Fruit fly (Drosophila melanogaster) whole organism, embryonic: ENCODE results near the gene CG7381.

ENCODE experiments used
- ATbp ChIP-seq: fragments of 200-800 bp; sonication (Bioruptor generic); optimal IDR thresholded peaks from 2 replicates; lab custom pipeline; 2017; ENCODE audit warnings: missing biosample characterization, mild to moderate bottlenecking, missing genetic modification characterization, missing genetic modification reagents
- Atf6 ChIP-seq: fragments of 200-800 bp; sonication (Bioruptor generic); IDR thresholded peaks from 2 replicates; pipeline ENCODE4 v1.3.6; 2022; ENCODE audit warnings: missing biosample characterization, missing genetic modification characterization
- CG10147 ChIP-seq: fragments of 200-800 bp; sonication (Bioruptor generic); optimal IDR thresholded peaks from 2 replicates; lab custom pipeline; 2019; ENCODE audit warnings: missing biosample characterization, mild to moderate bottlenecking, missing genetic modification characterization, moderate library complexity
- CG11696 ChIP-seq: fragments of 200-800 bp; sonication (Bioruptor generic); IDR thresholded peaks from 2 replicates; pipeline ENCODE4 v1.3.6; 2022; ENCODE audit warnings: missing biosample characterization, missing genetic modification characterization
- CG12219 ChIP-seq: fragments of 200-800 bp; sonication (Bioruptor generic); optimal IDR thresholded peaks from 3 replicates; lab custom pipeline; 2018; ENCODE audit warnings: missing biosample characterization, mild to moderate bottlenecking, missing genetic modification characterization
- CG12236 ChIP-seq: fragments of 200-800 bp; sonication (Bioruptor generic); optimal IDR thresholded peaks from 2 replicates; lab custom pipeline; 2016; ENCODE audit warnings: missing biosample characterization, missing genetic modification characterization
- CG13123 ChIP-seq: fragments of 200-800 bp; sonication (Bioruptor generic); optimal IDR thresholded peaks from 2 replicates; lab custom pipeline; 2016; ENCODE audit warnings: missing biosample characterization, missing genetic modification characterization
- CG14860 ChIP-seq: fragments of 200-800 bp; sonication (Bioruptor generic); IDR thresholded peaks from 3 replicates; pipeline ENCODE4 v1.3.6; 2022; ENCODE audit warnings: missing biosample characterization, missing genetic modification characterization; ENCODE audit not compliant: partially characterized antibody
- CG15269 ChIP-seq: fragments of 200-800 bp; sonication (Bioruptor generic); optimal IDR thresholded peaks from 2 replicates; lab custom pipeline; 2018; ENCODE audit warnings: missing biosample characterization, mild to moderate bottlenecking, missing genetic modification characterization, moderate library complexity
- CG15601 ChIP-seq: fragments of 200-800 bp; sonication (Bioruptor generic); optimal IDR thresholded peaks from 3 replicates; lab custom pipeline; 2019; ENCODE audit warnings: missing biosample characterization, mild to moderate bottlenecking, missing genetic modification characterization, moderate library complexity
- CG16863 ChIP-seq: fragments of 200-800 bp; sonication (Bioruptor generic); optimal IDR thresholded peaks from 3 replicates; lab custom pipeline; 2016; ENCODE audit warnings: missing biosample characterization, missing genetic modification characterization
- CG18011 ChIP-seq: fragments of 200-800 bp; sonication (Bioruptor generic); optimal IDR thresholded peaks from 2 replicates; lab custom pipeline; 2017; ENCODE audit warnings: missing biosample characterization, missing genetic modification characterization, mild to moderate bottlenecking, moderate library complexity, missing genotype
- CG18619 ChIP-seq: fragments of 200-800 bp; sonication (Bioruptor generic); optimal IDR thresholded peaks from 3 replicates; lab custom pipeline; 2017; ENCODE audit warnings: missing biosample characterization, mild to moderate bottlenecking, missing genetic modification characterization
- CG30403 ChIP-seq: fragments of 200-800 bp; sonication (Bioruptor generic); optimal IDR thresholded peaks from 3 replicates; lab custom pipeline; 2016; ENCODE audit warnings: missing biosample characterization, missing genetic modification characterization
- CG3065 ChIP-seq: fragments of 200-800 bp; sonication (Bioruptor generic); optimal IDR thresholded peaks from 2 replicates; lab custom pipeline; 2016; ENCODE audit warnings: missing biosample characterization, missing genetic modification characterization
- CG34376 ChIP-seq: fragments of 200-800 bp; sonication (Bioruptor generic); optimal IDR thresholded peaks from 2 replicates; lab custom pipeline; 2018; ENCODE audit warnings: missing biosample characterization, mild to moderate bottlenecking, missing genetic modification characterization
- CG3726 ChIP-seq: fragments of 200-800 bp; sonication (Bioruptor generic); IDR thresholded peaks from 3 replicates; pipeline ENCODE4, ENCODE4 v1.3.6; 2022; ENCODE audit warnings: missing biosample characterization, missing genetic modification characterization
- CG4617 ChIP-seq: fragments of 200-800 bp; sonication (Bioruptor generic); optimal IDR thresholded peaks from 3 replicates; lab custom pipeline; 2016; ENCODE audit warnings: missing biosample characterization, missing genetic modification characterization, borderline replicate concordance
- CG6175 ChIP-seq: fragments of 200-800 bp; sonication (Bioruptor generic); IDR thresholded peaks from 3 replicates; pipeline ENCODE4 v1.3.6; 2022; ENCODE audit warnings: missing biosample characterization, missing genetic modification characterization
- CG6272 ChIP-seq: fragments of 200-800 bp; sonication (Bioruptor generic); IDR thresholded peaks from 2 replicates; pipeline ENCODE4 v1.3.6; 2022; ENCODE audit warnings: missing biosample characterization, missing genetic modification characterization
- CG6689 ChIP-seq: fragments of 200-800 bp; sonication (Bioruptor generic); IDR thresholded peaks from 2 replicates; pipeline ENCODE4 v1.3.6; 2022; ENCODE audit warnings: missing biosample characterization, missing genetic modification characterization
- CG8290 ChIP-seq, 3 experiments: fragments of 200-800 bp; sonication (Bioruptor generic); optimal IDR thresholded peaks; 2 replicates each; lab custom pipeline; 2016 to 2019; ENCODE audit warnings: missing biosample characterization in 3 of 3, missing genetic modification characterization in 3 of 3, mild to moderate bottlenecking in 2 of 3, moderate library complexity in 1 of 3
- CG8388 ChIP-seq: fragments of 200-800 bp; sonication (Bioruptor generic); optimal IDR thresholded peaks from 2 replicates; lab custom pipeline; 2019; ENCODE audit warnings: missing biosample characterization, mild to moderate bottlenecking, missing genetic modification characterization, moderate library complexity
- CG8944 ChIP-seq: fragments of 200-800 bp; sonication (Bioruptor generic); optimal IDR thresholded peaks from 3 replicates; lab custom pipeline; 2016; ENCODE audit warnings: missing biosample characterization, missing genetic modification characterization
- CG9932 ChIP-seq: fragments of 200-800 bp; sonication (Bioruptor generic); IDR thresholded peaks from 2 replicates; pipeline ENCODE4 v1.3.6; 2022; ENCODE audit warnings: missing biosample characterization, missing genetic modification characterization
- Camta ChIP-seq: fragments of 200-800 bp; sonication (Bioruptor generic); optimal IDR thresholded peaks from 2 replicates; lab custom pipeline; 2016; ENCODE audit warnings: missing biosample characterization, missing genetic modification characterization
- Dbx ChIP-seq: fragments of 200-800 bp; sonication (Bioruptor generic); IDR thresholded peaks from 3 replicates; pipeline ENCODE4 v1.3.6; 2022; ENCODE audit warnings: missing biosample characterization, missing genetic modification characterization
- Elba2 ChIP-seq: fragments of 200-800 bp; sonication (Bioruptor generic); optimal IDR thresholded peaks from 3 replicates; lab custom pipeline; 2016; ENCODE audit warnings: missing biosample characterization, missing genetic modification characterization
- Gug ChIP-seq: fragments of 200-800 bp; sonication (Bioruptor generic); IDR thresholded peaks from 4 replicates; pipeline ENCODE4 v1.3.6; 2022; ENCODE audit warnings: missing biosample characterization, missing genetic modification characterization
- H2.0 ChIP-seq: fragments of 200-800 bp; sonication (Bioruptor generic); IDR thresholded peaks from 2 replicates; pipeline ENCODE4 v1.3.6; 2022; ENCODE audit warnings: missing biosample characterization, missing genetic modification characterization
- HLH4C ChIP-seq: fragments of 200-800 bp; sonication (Bioruptor generic); IDR thresholded peaks from 3 replicates; pipeline ENCODE4 v1.3.6; 2022; ENCODE audit warnings: missing biosample characterization, missing genetic modification characterization; ENCODE audit not compliant: partially characterized antibody
- HmgD ChIP-seq: fragments of 200-800 bp; sonication (Bioruptor generic); optimal IDR thresholded peaks from 3 replicates; lab custom pipeline; 2016; ENCODE audit warnings: missing biosample characterization, missing genetic modification characterization
- Hr51 ChIP-seq, 2 experiments: fragments of 200-800 bp; sonication (Bioruptor generic); optimal IDR thresholded peaks; 2 replicates in 1 of 2; 3 replicates in 1 of 2; lab custom pipeline; 2016 to 2018; ENCODE audit warnings: missing biosample characterization in 2 of 2, missing genetic modification characterization in 2 of 2, mild to moderate bottlenecking in 1 of 2, moderate library complexity in 1 of 2
- Jarid2 ChIP-seq: fragments of 200-800 bp; sonication (Bioruptor generic); optimal IDR thresholded peaks from 3 replicates; lab custom pipeline; 2017; ENCODE audit warnings: mild to moderate bottlenecking, missing biosample characterization, missing genetic modification reagents, missing genetic modification characterization
- Nf-YB ChIP-seq: fragments of 200-800 bp; sonication (Bioruptor generic); optimal IDR thresholded peaks from 3 replicates; lab custom pipeline; 2019; ENCODE audit warnings: missing biosample characterization, mild to moderate bottlenecking, missing genetic modification characterization, moderate library complexity
- Optix ChIP-seq: fragments of 200-800 bp; sonication (Bioruptor generic); IDR thresholded peaks from 3 replicates; pipeline ENCODE4 v1.3.6; 2022; ENCODE audit warnings: missing biosample characterization, missing genetic modification characterization
- Six4 ChIP-seq: fragments of 200-800 bp; sonication (Bioruptor generic); optimal IDR thresholded peaks from 2 replicates; lab custom pipeline; 2016; ENCODE audit warnings: missing biosample characterization, missing genetic modification characterization
- ac ChIP-seq: fragments of 200-800 bp; sonication (Bioruptor generic); optimal IDR thresholded peaks from 3 replicates; lab custom pipeline; 2017; ENCODE audit warnings: missing biosample characterization, mild to moderate bottlenecking, missing genetic modification characterization
- bbx ChIP-seq: fragments of 200-800 bp; sonication (Bioruptor generic); IDR thresholded peaks from 2 replicates; pipeline ENCODE4 v1.3.6; 2022; ENCODE audit warnings: missing biosample characterization, missing genetic modification characterization; ENCODE audit not compliant: partially characterized antibody
- chif ChIP-seq, 2 experiments: fragments of 200-800 bp; sonication (Bioruptor generic); optimal IDR thresholded peaks; 3 replicates each; lab custom pipeline; 2016; ENCODE audit warnings: missing biosample characterization in 2 of 2, missing genetic modification characterization in 2 of 2
- croc ChIP-seq: fragments of 200-800 bp; sonication (Bioruptor generic); conservative IDR thresholded peaks from 3 replicates; pipeline ENCODE4 v1.3.6; 2022; ENCODE audit warnings: missing biosample characterization, missing genetic modification characterization
- ewg ChIP-seq: fragments of 200-800 bp; sonication (Bioruptor generic); optimal IDR thresholded peaks from 3 replicates; lab custom pipeline; 2017; ENCODE audit warnings: mild to moderate bottlenecking, missing biosample characterization, missing genetic modification reagents, missing genetic modification characterization
- fru ChIP-seq: fragments of >200 bp; optimal IDR thresholded peaks from 2 replicates; lab custom pipeline; 2017
- gsb-n ChIP-seq: fragments of 200-800 bp; sonication (Bioruptor generic); optimal IDR thresholded peaks from 3 replicates; lab custom pipeline; 2018; ENCODE audit warnings: missing biosample characterization, mild to moderate bottlenecking, missing genetic modification characterization
- jing ChIP-seq: fragments of 200-800 bp; sonication (Bioruptor generic); optimal IDR thresholded peaks from 2 replicates; lab custom pipeline; 2018; ENCODE audit warnings: missing biosample characterization, mild to moderate bottlenecking, missing genetic modification characterization
- luna ChIP-seq: fragments of 200-800 bp; sonication (Bioruptor generic); optimal IDR thresholded peaks from 2 replicates; lab custom pipeline; 2016; ENCODE audit warnings: missing biosample characterization, missing genetic modification characterization
- nerfin-2 ChIP-seq: fragments of 200-800 bp; sonication (Bioruptor generic); IDR thresholded peaks from 2 replicates; pipeline ENCODE4 v1.3.6; 2022; ENCODE audit warnings: missing biosample characterization, missing genetic modification characterization; ENCODE audit not compliant: partially characterized antibody
- org-1 ChIP-seq: fragments of 200-800 bp; sonication (Bioruptor generic); optimal IDR thresholded peaks from 2 replicates; lab custom pipeline; 2017; ENCODE audit warnings: missing biosample characterization, missing genetic modification characterization
- phol ChIP-seq: fragments of 200-800 bp; sonication (Bioruptor generic); optimal IDR thresholded peaks from 3 replicates; lab custom pipeline; 2018; ENCODE audit warnings: missing biosample characterization, mild to moderate bottlenecking, missing genetic modification characterization, moderate library complexity
- ro ChIP-seq: fragments of 200-800 bp; sonication (Bioruptor generic); IDR thresholded peaks from 2 replicates; pipeline ENCODE4 v1.3.6; 2022; ENCODE audit warnings: missing biosample characterization, missing genetic modification characterization

Gene CG7381

DNA sequence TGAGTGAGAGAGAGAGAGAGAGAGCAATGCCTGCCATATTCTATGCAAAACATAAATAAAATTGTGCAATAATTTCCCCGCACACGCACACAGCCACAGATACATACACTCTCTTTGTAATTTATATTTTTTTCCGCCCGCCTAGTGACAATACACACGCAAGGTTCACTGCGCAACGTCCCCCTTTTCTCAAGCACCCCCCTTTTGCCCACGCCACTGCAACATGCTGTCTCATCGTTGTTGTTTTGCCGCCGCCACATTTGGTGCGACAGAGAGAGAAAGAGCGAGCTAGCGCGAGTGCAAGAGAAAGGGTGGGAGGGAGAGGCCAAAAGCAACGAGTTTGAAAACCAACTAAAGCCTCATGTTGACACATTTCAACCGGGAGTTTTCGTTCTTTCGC is 35.1 kb upstream of the CG7381 start (continued):
- TF ChIP-seq CG6689 = peak; percentile 53; the same call in 1 of the 2 replicates
- TF ChIP-seq ac (GFP tag; lab: Kevin White, UChicago) = no peak
- TF ChIP-seq CG6175 (GFP tag; lab: Robert Waterston, UW) = 0 out of 3 replicates have a peak, but pooled peaks have one; percentile 65
- peak; percentile 58 to 62 for TF ChIP-seq chif (GFP tag; optimal IDR thresholded peaks at IDR 0.05; lab: Kevin White, UChicago)
- peak; percentile 22 for TF ChIP-seq Six4 (GFP tag; lab: Kevin White, UChicago)
- TF ChIP-seq CG11696 (GFP tag; lab: Robert Waterston, UW) = peak; percentile 42; the same call in 1 of the 2 replicates
- TF ChIP-seq Nf-YB (GFP tag; lab: Kevin White, UChicago) = peak; percentile 23
- peak; percentile 24; the same call in 2 of the 3 replicates for TF ChIP-seq croc
- peak; percentile 14 for TF ChIP-seq gsb-n (tag; lab: Kevin White, UChicago)
- peak; percentile 72 for TF ChIP-seq phol (tag; lab: Kevin White, UChicago)
- no peak for TF ChIP-seq CG34376 (GFP tag; lab: Kevin White, UChicago)
- peak; percentile 67 for TF ChIP-seq CG9932
- peak; percentile 52 to 69 for TF ChIP-seq Hr51 (GFP tag; optimal IDR thresholded peaks at IDR 0.05; lab: Kevin White, UChicago)
- TF ChIP-seq jing (GFP tag; lab: Kevin White, UChicago) = no peak
- TF ChIP-seq luna = no peak
- TF ChIP-seq Optix (GFP tag; lab: Robert Waterston, UW) = peak; percentile 71; the same call in 2 of the 3 replicates
- TF ChIP-seq ewg = peak; percentile 88
- TF ChIP-seq ro (GFP tag; lab: Robert Waterston, UW) = no peak
- TF ChIP-seq nerfin-2 = no peak
- TF ChIP-seq CG8388 (GFP tag; lab: Kevin White, UChicago) = no peak
- peak; percentile 66 for TF ChIP-seq CG8944
- TF ChIP-seq CG4617 (GFP tag; lab: Kevin White, UChicago) = no peak
- TF ChIP-seq CG13123 (GFP tag; lab: Kevin White, UChicago) = no peak
- TF ChIP-seq Atf6 (GFP tag; lab: Robert Waterston, UW) = peak; percentile 46; the same call in 1 of the 2 replicates
- TF ChIP-seq CG3726 (GFP tag; lab: Robert Waterston, UW) = no peak
- TF ChIP-seq CG18011 (GFP tag; lab: Kevin White, UChicago) = no peak
- 0 out of 2 replicates have a peak, but pooled peaks have one; percentile 17 for TF ChIP-seq bbx (GFP tag; lab: Robert Waterston, UW)
- TF ChIP-seq CG15601 = no peak
- no peak for TF ChIP-seq CG15269 (tag; lab: Kevin White, UChicago)
- TF ChIP-seq CG8290 (GFP tag; optimal IDR thresholded peaks at IDR 0.05; lab: Kevin White, UChicago) = no peak
- TF ChIP-seq CG8290 (tag; optimal IDR thresholded peaks at IDR 0.05; lab: Kevin White, UChicago) = peak in 1 of 2 experiments; percentile 77
- no peak for TF ChIP-seq CG12236 (GFP tag; lab: Kevin White, UChicago)
- TF ChIP-seq CG6272 (GFP tag; lab: Robert Waterston, UW) = no peak; the same call in 1 of the 2 replicates
- peak; percentile 17 for TF ChIP-seq ATbp (GFP tag; lab: Kevin White, UChicago)
- peak; percentile 53; the same call in 1 of the 3 replicates for TF ChIP-seq Dbx (GFP tag; lab: Robert Waterston, UW)
- peak; percentile 43 for TF ChIP-seq CG10147 (GFP tag; lab: Kevin White, UChicago)
- no peak for TF ChIP-seq fru
- TF ChIP-seq CG30403 (GFP tag; lab: Kevin White, UChicago) = peak; percentile 75
- TF ChIP-seq Jarid2 (GFP tag; lab: Kevin White, UChicago) = peak; percentile 24
- peak; percentile 62 for TF ChIP-seq org-1 (GFP tag; lab: Kevin White, UChicago)
- peak; percentile 58 for TF ChIP-seq Camta (GFP tag; lab: Kevin White, UChicago)
- TF ChIP-seq CG14860 (GFP tag; lab: Robert Waterston, UW) = no peak
- TF ChIP-seq CG18619 (GFP tag; lab: Kevin White, UChicago) = peak; percentile 66
- peak; percentile 52 for TF ChIP-seq CG16863 (GFP tag; lab: Kevin White, UChicago)
- peak; percentile 65; the same call in 3 of the 4 replicates for TF ChIP-seq Gug
- peak; percentile 60 for TF ChIP-seq H2.0 (GFP tag; lab: Robert Waterston, UW)
- TF ChIP-seq HmgD (GFP tag; lab: Kevin White, UChicago) = peak; percentile 36
- no peak for TF ChIP-seq CG12219
- no peak for TF ChIP-seq HLH4C (GFP tag; lab: Robert Waterston, UW)
- TF ChIP-seq Elba2 (GFP tag; lab: Kevin White, UChicago) = no peak
- TF ChIP-seq CG3065 (GFP tag; lab: Kevin White, UChicago) = no peak
